Worm (Caenorhabditis elegans) whole organism, L2 larva: ENCODE data around the gene C17F4.2.

Source experiments
- C34F6.9 ChIP-seq: fragments of 150-350 bp; optimal IDR thresholded peaks from 2 replicates; lab custom pipeline; 2014; ENCODE audit warnings: missing biosample characterization, missing genetic modification characterization
- F13H6.1 ChIP-seq: sonication (generic microtip); optimal IDR thresholded peaks from 2 replicates; lab custom pipeline; 2016; ENCODE audit warnings: missing genetic modification characterization, missing compliant biosample characterization
- R02D3.7 ChIP-seq: fragments of 150-350 bp; optimal IDR thresholded peaks from 2 replicates; lab custom pipeline; 2014; ENCODE audit warnings: missing biosample characterization, missing genetic modification characterization
- Y55F3AM.14 ChIP-seq: fragments of 200-800 bp; sonication (Bioruptor generic); optimal IDR thresholded peaks from 2 replicates; lab custom pipeline; 2018; ENCODE audit warnings: mild to moderate bottlenecking, missing genetic modification characterization, missing compliant biosample characterization
- aly-2 ChIP-seq: fragments of 150-350 bp; optimal IDR thresholded peaks from 2 replicates; lab custom pipeline; 2014; ENCODE audit warnings: missing biosample characterization, missing genetic modification characterization
- ama-1 ChIP-seq: fragments of 150-350 bp; optimal IDR thresholded peaks from 2 replicates; lab custom pipeline; 2018; ENCODE audit warnings: inconsistent platforms
- blmp-1 ChIP-seq: sonication (generic microtip); optimal IDR thresholded peaks from 2 replicates; lab custom pipeline; 2017; ENCODE audit warnings: missing genetic modification characterization, mild to moderate bottlenecking, missing compliant biosample characterization, antibody characterized with exemption, moderate library complexity; ENCODE audit not compliant: insufficient read depth
- ceh-16 ChIP-seq: fragments of 150-350 bp; optimal IDR thresholded peaks from 2 replicates; lab custom pipeline; 2014; ENCODE audit warnings: missing biosample characterization, missing genetic modification characterization
- dmd-4 ChIP-seq: sonication (generic microtip); optimal IDR thresholded peaks from 2 replicates; lab custom pipeline; 2017; ENCODE audit warnings: missing biosample characterization, missing genetic modification characterization
- egl-27 ChIP-seq: sonication (generic microtip); optimal IDR thresholded peaks from 3 replicates; lab custom pipeline; 2017; ENCODE audit warnings: missing biosample characterization, missing genetic modification reagents, missing genetic modification characterization
- elt-1 ChIP-seq: fragments of 150-350 bp; optimal IDR thresholded peaks from 2 replicates; lab custom pipeline; 2014; ENCODE audit warnings: missing biosample characterization, missing genetic modification characterization
- fos-1 ChIP-seq: fragments of 150-350 bp; optimal IDR thresholded peaks from 2 replicates; lab custom pipeline; 2014; ENCODE audit warnings: missing biosample characterization, missing genetic modification characterization
- gmeb-1 ChIP-seq: fragments of 150-350 bp; optimal IDR thresholded peaks from 2 replicates; lab custom pipeline; 2014; ENCODE audit warnings: missing biosample characterization, missing genetic modification characterization
- lin-11 ChIP-seq: fragments of 150-350 bp; sonication (generic microtip); optimal IDR thresholded peaks from 2 replicates; lab custom pipeline; 2014; ENCODE audit warnings: missing biosample characterization, missing genetic modification characterization, inconsistent platforms, mixed read lengths
- lin-39 ChIP-seq: fragments of 150-350 bp; optimal IDR thresholded peaks from 2 replicates; lab custom pipeline; 2014; ENCODE audit warnings: missing biosample characterization, missing genetic modification reagents, missing genetic modification characterization
- lsy-2 ChIP-seq, 2 experiments: fragments of 150-350 bp in 1 of 2; sonication (generic microtip) in 1 of 2; optimal IDR thresholded peaks; 2 replicates each; lab custom pipeline; 2014 to 2017; ENCODE audit warnings: missing biosample characterization in 2 of 2, missing genetic modification characterization in 2 of 2
- mab-5 ChIP-seq: fragments of 150-350 bp; optimal IDR thresholded peaks from 2 replicates; lab custom pipeline; 2014; ENCODE audit warnings: missing biosample characterization, missing genetic modification characterization
- mbf-1 ChIP-seq: sonication (generic microtip); optimal IDR thresholded peaks from 2 replicates; lab custom pipeline; 2017; ENCODE audit warnings: missing biosample characterization, missing genetic modification characterization
- mdl-1 ChIP-seq, 2 experiments: fragments of 150-350 bp in 1 of 2; sonication (generic microtip) in 1 of 2; optimal IDR thresholded peaks; 2 replicates each; lab custom pipeline; 2017; ENCODE audit warnings: missing biosample characterization in 2 of 2, missing genetic modification characterization in 2 of 2
- nhr-10 ChIP-seq: sonication (generic microtip); optimal IDR thresholded peaks from 2 replicates; lab custom pipeline; 2017; ENCODE audit warnings: missing biosample characterization, missing genetic modification characterization
- nhr-12 ChIP-seq: fragments of 150-350 bp; optimal IDR thresholded peaks from 2 replicates; lab custom pipeline; 2014; ENCODE audit warnings: missing biosample characterization, missing genetic modification characterization
- nhr-21 ChIP-seq: fragments of 150-350 bp; optimal IDR thresholded peaks from 2 replicates; lab custom pipeline; 2014; ENCODE audit warnings: missing biosample characterization, missing genetic modification characterization
- nhr-23 ChIP-seq: fragments of 150-350 bp; optimal IDR thresholded peaks from 2 replicates; lab custom pipeline; 2014; ENCODE audit warnings: missing biosample characterization, missing genetic modification reagents, missing genetic modification characterization
- nhr-237 ChIP-seq: fragments of 150-350 bp; optimal IDR thresholded peaks from 2 replicates; lab custom pipeline; 2014; ENCODE audit warnings: missing biosample characterization, missing genetic modification characterization
- nhr-25 ChIP-seq: fragments of 150-350 bp; sonication (generic microtip); optimal IDR thresholded peaks from 3 replicates; lab custom pipeline; 2014; ENCODE audit warnings: missing biosample characterization, missing genetic modification characterization
- nhr-77 ChIP-seq: fragments of 150-350 bp; optimal IDR thresholded peaks from 2 replicates; lab custom pipeline; 2014; ENCODE audit warnings: missing biosample characterization, missing genetic modification characterization
- peb-1 ChIP-seq: fragments of 150-350 bp; optimal IDR thresholded peaks from 2 replicates; lab custom pipeline; 2014; ENCODE audit warnings: missing biosample characterization, missing genetic modification characterization
- sem-4 ChIP-seq: fragments of 150-350 bp; optimal IDR thresholded peaks from 2 replicates; lab custom pipeline; 2014; ENCODE audit warnings: missing biosample characterization, missing genetic modification reagents, missing genetic modification characterization
- snpc-4 ChIP-seq: fragments of 150-350 bp; optimal IDR thresholded peaks from 2 replicates; lab custom pipeline; 2014; ENCODE audit warnings: missing biosample characterization, missing genetic modification characterization
- unc-39 ChIP-seq: fragments of 150-350 bp; optimal IDR thresholded peaks from 2 replicates; lab custom pipeline; 2014; ENCODE audit warnings: missing biosample characterization, missing genetic modification characterization
- unc-62 ChIP-seq: fragments of 150-350 bp; optimal IDR thresholded peaks from 2 replicates; lab custom pipeline; 2014; ENCODE audit warnings: missing biosample characterization, missing genetic modification reagents, missing genetic modification characterization
- zag-1 ChIP-seq: fragments of 150-350 bp; optimal IDR thresholded peaks from 2 replicates; lab custom pipeline; 2014; ENCODE audit warnings: missing biosample characterization, missing genetic modification characterization
- ztf-1 ChIP-seq: fragments of 200-800 bp; sonication (Bioruptor generic); conservative IDR thresholded peaks from 2 replicates; pipeline ENCODE4 v1.3.6; 2022; ENCODE audit warnings: missing genetic modification characterization, missing compliant biosample characterization
- ztf-11 ChIP-seq: sonication (generic microtip); optimal IDR thresholded peaks from 2 replicates; lab custom pipeline; 2017; ENCODE audit warnings: missing biosample characterization, missing genetic modification characterization
- ztf-4 ChIP-seq: fragments of 150-350 bp; optimal IDR thresholded peaks from 2 replicates; lab custom pipeline; 2014; ENCODE audit warnings: missing biosample characterization, missing genetic modification characterization

C17F4.2 gene

ce11 chrII:3247556-3247955 is 912 bp upstream of the C17F4.2 start:
- no peak for TF ChIP-seq C34F6.9 (tag; lab: Kevin White, UChicago)
- no peak for TF ChIP-seq egl-27 (tag; lab: Kevin White, UChicago)
- TF ChIP-seq snpc-4 (tag; lab: Kevin White, UChicago), result no peak
- TF ChIP-seq, all 48 proteins: peak for 0

- TF ChIP-seq mab-5 (no peak), elt-1 (tag; lab: Kevin White, UChicago) (no peak), nhr-25 (no peak), aly-2 (no peak), nhr-10 (tag; lab: Kevin White, UChicago) (no peak), sem-4 (tag; lab: Kevin White, UChicago) (no peak), ceh-16 (tag; lab: Kevin White, UChicago) (no peak), mdl-1 (tag; optimal IDR thresholded peaks at IDR 0.05; lab: Kevin White, UChicago) (no peak), nhr-12 (tag; lab: Kevin White, UChicago) (no peak), Y55F3AM.14 (GFP tag; lab: Kevin White, UChicago) (no peak), lin-39 (tag; lab: Kevin White, UChicago) (no peak), fos-1 (tag; lab: Kevin White, UChicago) (no peak), egl-27 (tag; lab: Kevin White, UChicago) (no peak), ztf-4 (no peak), peb-1 (tag; lab: Kevin White, UChicago) (no peak), ama-1 (lab: Kevin White, UChicago) (no peak), mbf-1 (tag; lab: Kevin White, UChicago) (no peak)
These were observed 938 bp downstream of the C17F4.2 start, which contains the start of gene clec-124 for ce11 chrII:3249406-3249805. Gene clec-124, plus strand, starts transcription at chrII:3249706.

DNA sequence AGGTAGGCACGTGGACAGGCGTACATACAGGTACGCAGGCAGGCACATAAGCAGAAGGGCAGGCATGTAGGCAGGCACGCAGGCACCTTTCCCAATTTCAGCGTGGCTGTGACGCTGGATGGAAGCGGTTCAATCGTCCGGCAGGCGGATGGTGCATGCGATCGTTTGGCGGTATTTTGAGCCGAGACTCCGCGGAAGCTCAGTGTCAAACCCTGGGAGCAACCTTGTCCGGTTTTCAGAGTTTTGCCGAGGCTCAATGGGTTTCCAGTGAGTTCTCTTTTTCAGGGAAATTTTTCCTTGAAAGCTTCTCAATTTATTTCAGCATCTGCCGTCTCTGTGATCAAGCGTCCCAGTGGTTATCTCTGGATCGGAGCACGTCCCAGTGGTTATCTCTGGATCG is 1.7 kb downstream of the C17F4.2 start:
- no peak for TF ChIP-seq unc-39 (tag; lab: Kevin White, UChicago)
- TF ChIP-seq lin-11 (tag; lab: Kevin White, UChicago), result no peak
- TF ChIP-seq mab-5, result no peak

- TF ChIP-seq nhr-25 (no peak), blmp-1 (tag; lab: Kevin White, UChicago) (no peak), nhr-23 (no peak), nhr-77 (no peak), ztf-1 (GFP tag; lab: Robert Waterston, UW) (no peak), nhr-21 (tag; lab: Kevin White, UChicago) (no peak), lsy-2 (tag; optimal IDR thresholded peaks at IDR 0.05; lab: Kevin White, UChicago) (no peak), snpc-4 (tag; lab: Kevin White, UChicago) (no peak), sem-4 (tag; lab: Kevin White, UChicago) (no peak), gmeb-1 (tag; lab: Kevin White, UChicago) (no peak), nhr-237 (tag; lab: Kevin White, UChicago) (no peak), zag-1 (tag; lab: Kevin White, UChicago) (no peak), lin-11 (tag; lab: Kevin White, UChicago) (no peak), dmd-4 (tag; lab: Kevin White, UChicago) (no peak), unc-39 (tag; lab: Kevin White, UChicago) (no peak), nhr-12 (tag; lab: Kevin White, UChicago) (no peak), Y55F3AM.14 (GFP tag; lab: Kevin White, UChicago) (no peak)
These were observed 3.3 kb downstream of the C17F4.2 start for ce11 chrII:3251782-3252181.

DNA sequence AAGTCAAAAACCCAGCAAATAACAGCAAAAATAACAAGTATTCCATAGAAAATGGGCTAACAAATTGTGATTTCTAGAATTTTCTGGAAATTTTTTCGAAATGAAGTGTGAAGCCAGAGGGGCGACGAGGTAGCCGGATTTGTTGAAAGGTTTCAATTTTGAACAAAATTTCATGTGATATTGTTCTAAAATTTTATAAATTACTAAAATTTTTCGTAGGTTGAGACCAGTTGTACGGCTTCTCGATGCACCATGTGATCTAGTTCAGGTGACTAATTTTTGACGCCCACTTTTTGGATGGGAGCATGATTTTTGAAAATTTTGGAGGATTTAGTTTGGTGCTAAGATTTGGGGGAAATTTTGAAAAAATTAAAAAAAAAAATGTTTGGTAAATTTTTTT is 10.8 kb downstream of the C17F4.2 start, which contains the start of gene gcy-19:
TSS of gene gcy-19 (minus strand) at position 101 of the 400 bp plus-strand sequence.
- TF ChIP-seq ztf-11 (tag; lab: Kevin White, UChicago) (no peak), snpc-4 (tag; lab: Kevin White, UChicago) (no peak), ama-1 (lab: Kevin White, UChicago) (no peak), F13H6.1 (no peak), dmd-4 (tag; lab: Kevin White, UChicago) (no peak), lin-11 (tag; lab: Kevin White, UChicago) (no peak), mdl-1 (tag; optimal IDR thresholded peaks at IDR 0.05; lab: Kevin White, UChicago) (no peak)

- TF ChIP-seq ztf-11 (tag; lab: Kevin White, UChicago), result no peak
- no peak for TF ChIP-seq unc-39 (tag; lab: Kevin White, UChicago)
- no peak for TF ChIP-seq ceh-16 (tag; lab: Kevin White, UChicago)
- no peak for TF ChIP-seq lsy-2 (tag; optimal IDR thresholded peaks at IDR 0.05; lab: Kevin White, UChicago)
- TF ChIP-seq unc-62 (GFP tag; lab: Kevin White, UChicago), result no peak
- no peak for TF ChIP-seq ztf-1 (GFP tag; lab: Robert Waterston, UW)
- no peak for TF ChIP-seq ama-1 (lab: Kevin White, UChicago)
- TF ChIP-seq nhr-10 (tag; lab: Kevin White, UChicago), result no peak
- TF ChIP-seq R02D3.7 (tag; lab: Kevin White, UChicago), result no peak
- TF ChIP-seq, all 48 proteins: peak for 0
These were observed 14.0 kb downstream of the C17F4.2 start, which contains the start of gene F02E11.2 for ce11 chrII:3262504-3262903. Gene F02E11.2, plus strand, starts transcription at chrII:3262804.
